Fruit fly (Drosophila melanogaster): ENCODE data around the gene CG33635.

DNA sequence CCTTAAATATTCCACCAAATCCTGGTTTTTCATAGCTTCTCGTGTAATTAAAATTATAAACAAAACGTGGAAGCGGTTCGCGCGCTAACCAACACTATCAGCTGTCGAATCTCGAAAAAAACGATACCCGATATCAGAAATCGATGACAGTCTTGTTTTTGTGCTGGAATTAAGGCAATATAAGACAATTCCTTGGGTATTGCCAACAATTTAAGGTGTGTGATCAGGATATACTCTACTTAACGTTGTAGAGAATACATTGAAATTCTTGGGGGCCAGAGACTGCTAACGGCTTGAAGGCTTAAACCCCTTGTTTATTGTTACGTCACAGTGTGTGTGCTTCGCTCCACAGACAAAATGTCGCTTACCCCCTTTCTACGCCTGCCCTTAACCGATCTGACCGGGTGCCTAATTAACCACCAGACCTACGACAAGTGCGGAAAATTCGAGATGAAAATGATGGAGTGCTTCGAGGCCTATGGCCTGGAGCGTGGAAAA is 3.2 kb downstream of the CG33635 start, which contains the start of gene Pus10:
- TF ChIP-seq CG4496 (GFP tag; IDR thresholded peaks at IDR 0.05) (no peak), CG8159 (tag; optimal IDR thresholded peaks at IDR 0.05) (no peak), rn (GFP tag; IDR thresholded peaks at IDR 0.05) (no peak), fd96Ca (GFP tag; IDR thresholded peaks at IDR 0.05) (no peak), CG9948 (tag; optimal IDR thresholded peaks at IDR 0.05) (no peak), Snoo (tag; optimal IDR thresholded peaks at IDR 0.05) (no peak), EcR (GFP tag; optimal IDR thresholded peaks at IDR 0.05) (no peak), gl (tag; optimal IDR thresholded peaks at IDR 0.05) (no peak), CG34367 (tag; optimal IDR thresholded peaks at IDR 0.05) (no peak), Pif1A (GFP tag; optimal IDR thresholded peaks at IDR 0.05) (no peak), CG17806 (tag; optimal IDR thresholded peaks at IDR 0.05) (no peak)
